Worm (Caenorhabditis elegans) whole organism, L4/young adult: ENCODE results near the gene F15G9.1.

Experiments used
- W03F9.2 ChIP-seq: fragments of 150-350 bp; optimal IDR thresholded peaks from 2 replicates; lab custom pipeline; 2014; ENCODE audit warnings: missing biosample characterization, missing genetic modification characterization
- dao-5 ChIP-seq: sonication (generic microtip); optimal IDR thresholded peaks from 2 replicates; lab custom pipeline; 2016; ENCODE audit warnings: missing genotype, missing genetic modification characterization, moderate library complexity, missing compliant biosample characterization
- him-1 ChIP-seq: sonication (generic microtip); optimal IDR thresholded peaks from 2 replicates; lab custom pipeline; 2016; ENCODE audit warnings: missing genotype, missing genetic modification reagents, missing genetic modification characterization, missing compliant biosample characterization

DNA sequence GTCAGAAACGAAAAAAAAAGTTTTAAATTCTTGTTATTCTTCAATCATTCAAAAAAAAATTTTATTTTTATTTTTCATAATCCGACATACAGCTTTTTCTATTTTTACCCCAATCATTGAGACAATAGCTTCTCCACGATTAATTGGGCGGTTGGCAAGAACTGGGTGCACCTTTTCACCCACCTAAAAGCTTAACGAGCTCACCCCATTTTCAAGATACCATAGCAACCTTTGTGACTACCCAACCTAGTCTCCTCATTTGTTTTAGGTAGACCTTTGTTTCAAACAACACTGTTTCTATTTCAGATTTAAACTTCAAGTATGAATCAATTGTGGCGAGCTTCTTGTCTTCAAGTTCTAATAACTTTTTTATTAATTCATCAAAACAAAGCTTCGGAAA lies 7.8 kb upstream of the F15G9.1 start, which contains the start of gene dyf-7:
- no peak for TF ChIP-seq him-1 (tag; lab: Kevin White, UChicago)
- TF ChIP-seq W03F9.2 (tag; lab: Kevin White, UChicago), result no peak
- TF ChIP-seq dao-5 (tag; lab: Kevin White, UChicago), result no peak
